Worm (Caenorhabditis elegans) whole organism, L1 larva: ENCODE results near the gene Y59H11AR.4.

Experiments used
- aha-1 ChIP-seq: fragments of 150-350 bp; optimal IDR thresholded peaks from 2 replicates; lab custom pipeline; 2014; ENCODE audit warnings: missing biosample characterization, missing genetic modification characterization
- alr-1 ChIP-seq: fragments of 200-800 bp; sonication (Bioruptor generic); optimal IDR thresholded peaks from 2 replicates; lab custom pipeline; 2018; ENCODE audit warnings: borderline replicate concordance, mild to moderate bottlenecking, missing genetic modification characterization, missing compliant biosample characterization
- ama-1 ChIP-seq: fragments of 150-350 bp; optimal IDR thresholded peaks from 2 replicates; lab custom pipeline; 2014
- ceh-82 ChIP-seq, 3 experiments: fragments of 150-350 bp in 1 of 3; sonication (generic microtip) in 2 of 3; optimal IDR thresholded peaks; 2 replicates each; lab custom pipeline; 2014 to 2017; ENCODE audit warnings: missing biosample characterization in 3 of 3, missing genetic modification characterization in 3 of 3
- ceh-88 ChIP-seq: fragments of 200-800 bp; sonication (Bioruptor generic); IDR thresholded peaks from 2 replicates; pipeline ENCODE4 v1.3.6; 2022; ENCODE audit warnings: missing genetic modification characterization, missing compliant biosample characterization
- ceh-90 ChIP-seq: sonication (generic microtip); optimal IDR thresholded peaks from 2 replicates; lab custom pipeline; 2016; ENCODE audit warnings: missing genetic modification characterization, missing compliant biosample characterization
- ces-1 ChIP-seq: fragments of 150-350 bp; optimal IDR thresholded peaks from 2 replicates; lab custom pipeline; 2014; ENCODE audit warnings: missing biosample characterization, missing genetic modification reagents, missing genetic modification characterization
- dpl-1 ChIP-seq, 3 experiments: fragments of 150-350 bp in 2 of 3; sonication (generic microtip) in 1 of 3; optimal IDR thresholded peaks; 2 replicates each; lab custom pipeline; 2014 to 2017; ENCODE audit warnings: missing biosample characterization in 3 of 3, missing genetic modification characterization in 3 of 3, missing genetic modification reagents in 3 of 3
- efl-3 ChIP-seq: fragments of 200-800 bp; sonication (Bioruptor generic); optimal IDR thresholded peaks from 2 replicates; lab custom pipeline; 2018; ENCODE audit warnings: mild to moderate bottlenecking, missing genetic modification characterization, missing compliant biosample characterization
- elt-2 ChIP-seq: sonication (generic microtip); optimal IDR thresholded peaks from 2 replicates; lab custom pipeline; 2016; ENCODE audit warnings: missing genetic modification characterization, mild to moderate bottlenecking, inconsistent platforms, missing compliant biosample characterization, missing genetic modification reagents
- elt-3 ChIP-seq, 6 experiments: fragments of 150-350 bp in 1 of 6; sonication (generic microtip); optimal IDR thresholded peaks; 2 replicates each; lab custom pipeline; 2017 to 2018; ENCODE audit warnings: missing biosample characterization in 6 of 6, missing genetic modification characterization in 6 of 6, inconsistent platforms in 1 of 6
- fkh-8 ChIP-seq: sonication (generic microtip); optimal IDR thresholded peaks from 2 replicates; lab custom pipeline; 2016; ENCODE audit warnings: mild to moderate bottlenecking, missing genetic modification characterization, missing compliant biosample characterization
- fos-1 ChIP-seq: fragments of 150-350 bp; optimal IDR thresholded peaks from 2 replicates; lab custom pipeline; 2014; ENCODE audit warnings: missing biosample characterization, missing genetic modification characterization
- hlh-17 ChIP-seq: fragments of 200-800 bp; sonication (Bioruptor generic); optimal IDR thresholded peaks from 2 replicates; lab custom pipeline; 2018; ENCODE audit warnings: missing genetic modification characterization, mild to moderate bottlenecking, missing compliant biosample characterization, moderate library complexity, borderline replicate concordance
- hlh-4 ChIP-seq: sonication (generic microtip); optimal IDR thresholded peaks from 2 replicates; lab custom pipeline; 2016; ENCODE audit warnings: mild to moderate bottlenecking, missing genetic modification characterization, missing compliant biosample characterization
- hpl-2 ChIP-seq: fragments of 150-350 bp; optimal IDR thresholded peaks from 2 replicates; lab custom pipeline; 2014; ENCODE audit warnings: missing biosample characterization, missing genetic modification reagents, missing genetic modification characterization
- lin-14 ChIP-seq: fragments of 200-800 bp; sonication (Bioruptor generic); optimal IDR thresholded peaks from 2 replicates; lab custom pipeline; 2018; ENCODE audit warnings: mild to moderate bottlenecking, missing genetic modification characterization, moderate library complexity, missing compliant biosample characterization
- lin-35 ChIP-seq, 2 experiments: fragments of 150-350 bp; optimal IDR thresholded peaks; 2 replicates each; lab custom pipeline; 2014; ENCODE audit warnings: missing biosample characterization in 2 of 2, missing genetic modification characterization in 2 of 2, missing genetic modification reagents in 2 of 2
- lin-39 ChIP-seq: fragments of 150-350 bp; optimal IDR thresholded peaks from 2 replicates; lab custom pipeline; 2014; ENCODE audit warnings: missing biosample characterization, missing genetic modification reagents, missing genetic modification characterization
- mdl-1 ChIP-seq, 2 experiments: fragments of 150-350 bp; optimal IDR thresholded peaks; 2 replicates each; lab custom pipeline; 2014 to 2017; ENCODE audit warnings: missing biosample characterization in 2 of 2, missing genetic modification characterization in 2 of 2, inconsistent platforms in 1 of 2
- mef-2 ChIP-seq: fragments of 150-350 bp; optimal IDR thresholded peaks from 2 replicates; lab custom pipeline; 2014; ENCODE audit warnings: missing biosample characterization, missing genetic modification characterization
- nhr-11 ChIP-seq: fragments of 150-350 bp; optimal IDR thresholded peaks from 2 replicates; lab custom pipeline; 2014; ENCODE audit warnings: missing biosample characterization, missing genetic modification characterization
- nhr-19 ChIP-seq: fragments of 200-800 bp; sonication (Bioruptor generic); conservative IDR thresholded peaks from 2 replicates; pipeline ENCODE4 v1.3.6; 2022; ENCODE audit warnings: missing genetic modification characterization, missing compliant biosample characterization
- nhr-237 ChIP-seq: fragments of 150-350 bp; optimal IDR thresholded peaks from 2 replicates; lab custom pipeline; 2014; ENCODE audit warnings: missing biosample characterization, missing genetic modification characterization
- nhr-28 ChIP-seq: fragments of 150-350 bp; optimal IDR thresholded peaks from 2 replicates; lab custom pipeline; 2014; ENCODE audit warnings: missing biosample characterization, missing genetic modification characterization
- nhr-84 ChIP-seq: sonication (generic microtip); optimal IDR thresholded peaks from 2 replicates; lab custom pipeline; 2017; ENCODE audit warnings: missing biosample characterization, missing genetic modification characterization
- pag-3 ChIP-seq: sonication (generic microtip); optimal IDR thresholded peaks from 2 replicates; lab custom pipeline; 2017; ENCODE audit warnings: missing genetic modification characterization, mild to moderate bottlenecking, missing compliant biosample characterization, antibody characterized with exemption, borderline replicate concordance; ENCODE audit not compliant: insufficient read depth
- rnt-1 ChIP-seq: sonication (generic microtip); optimal IDR thresholded peaks from 2 replicates; lab custom pipeline; 2016; ENCODE audit warnings: mild to moderate bottlenecking, missing genetic modification characterization, moderate library complexity, missing compliant biosample characterization
- skn-1 ChIP-seq: fragments of 150-350 bp; optimal IDR thresholded peaks from 2 replicates; lab custom pipeline; 2014; ENCODE audit warnings: missing biosample characterization, missing genetic modification characterization
- snpc-4 ChIP-seq: fragments of 150-350 bp; optimal IDR thresholded peaks from 2 replicates; lab custom pipeline; 2014; ENCODE audit warnings: missing biosample characterization, missing genetic modification characterization
- snu-23 ChIP-seq: sonication (generic microtip); optimal IDR thresholded peaks from 2 replicates; lab custom pipeline; 2016; ENCODE audit warnings: missing genetic modification characterization, missing compliant biosample characterization
- sox-4 ChIP-seq: sonication (generic microtip); optimal IDR thresholded peaks from 2 replicates; lab custom pipeline; 2016; ENCODE audit warnings: missing genetic modification characterization, missing compliant biosample characterization
- swsn-7 ChIP-seq: sonication (generic microtip); optimal IDR thresholded peaks from 2 replicates; lab custom pipeline; 2016; ENCODE audit warnings: missing genetic modification characterization, missing compliant biosample characterization
- tbx-2 ChIP-seq: sonication (generic microtip); optimal IDR thresholded peaks from 2 replicates; lab custom pipeline; 2016; ENCODE audit warnings: missing genetic modification characterization, missing compliant biosample characterization
- unc-130 ChIP-seq: fragments of 150-350 bp; optimal IDR thresholded peaks from 2 replicates; lab custom pipeline; 2017; ENCODE audit warnings: missing biosample characterization, missing genetic modification characterization, inconsistent platforms
- unc-30 ChIP-seq: sonication (generic microtip); optimal IDR thresholded peaks from 2 replicates; lab custom pipeline; 2017; ENCODE audit warnings: missing biosample characterization, missing genetic modification characterization
- unc-98 ChIP-seq: fragments of 200-800 bp; sonication (Bioruptor generic); IDR thresholded peaks from 2 replicates; pipeline ENCODE4 v1.3.6; 2022; ENCODE audit warnings: missing genetic modification characterization, missing compliant biosample characterization
- xbp-1 ChIP-seq: sonication (generic microtip); optimal IDR thresholded peaks from 2 replicates; lab custom pipeline; 2016; ENCODE audit warnings: missing genetic modification characterization, missing compliant biosample characterization
- ztf-11 ChIP-seq, 2 experiments: sonication (generic microtip); optimal IDR thresholded peaks; 2 replicates each; lab custom pipeline; 2016 to 2017; ENCODE audit warnings: missing genetic modification characterization in 2 of 2, missing biosample characterization in 1 of 2, missing compliant biosample characterization in 1 of 2
- ztf-4 ChIP-seq: fragments of 150-350 bp; optimal IDR thresholded peaks from 2 replicates; lab custom pipeline; 2014; ENCODE audit warnings: missing biosample characterization, missing genetic modification characterization

Y59H11AR.4 gene

DNA sequence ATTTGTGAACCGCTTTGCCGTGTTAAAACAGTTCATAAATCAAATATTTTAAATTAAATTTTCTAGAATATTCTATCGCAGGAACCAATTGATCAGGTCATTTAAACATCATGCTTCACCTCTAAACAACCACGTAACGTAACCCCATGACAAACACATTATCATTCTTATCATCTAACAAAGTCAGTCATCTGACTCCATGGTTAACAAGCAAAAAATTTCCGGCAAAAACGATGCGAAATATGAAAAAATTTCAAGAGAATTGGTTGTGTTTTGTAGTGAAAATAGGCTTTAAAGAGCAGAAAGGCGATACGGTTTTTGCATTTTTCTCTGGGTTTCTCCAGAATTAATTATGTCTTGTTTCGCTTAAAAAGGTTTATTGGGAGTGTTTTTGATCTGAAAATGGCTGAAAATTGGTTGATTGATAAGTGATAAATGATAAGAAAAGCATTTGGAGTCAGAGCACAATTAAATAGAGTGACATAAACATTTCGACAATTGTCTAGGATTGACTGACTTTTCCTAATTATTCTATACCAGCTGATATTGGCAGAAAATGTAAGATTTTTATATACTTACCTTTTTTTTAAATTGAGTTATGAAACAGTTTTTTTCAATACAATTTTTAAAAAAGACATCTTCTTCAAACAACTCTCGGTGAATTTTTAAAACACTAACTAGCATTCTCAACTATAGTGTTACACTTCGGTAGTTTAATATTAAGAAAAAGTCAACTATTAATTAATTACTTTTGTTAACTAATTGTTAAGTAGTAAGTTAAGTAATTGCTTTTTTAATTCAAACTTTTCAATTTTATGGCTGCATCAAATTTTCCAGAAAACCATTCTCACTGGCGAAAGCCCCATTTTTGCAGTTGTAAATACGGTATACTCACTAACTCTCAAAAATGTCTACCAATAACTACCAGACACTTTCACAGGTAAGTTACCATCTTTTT is 15.2 kb downstream of the Y59H11AR.4 start, which contains the start of gene catp-7 (continued):
- TF ChIP-seq tbx-2 (tag; lab: Kevin White, UChicago) (no peak), lin-39 (tag; lab: Kevin White, UChicago) (no peak), efl-3 (GFP tag; lab: Kevin White, UChicago) (no peak), nhr-19 (GFP tag; lab: Robert Waterston, UW) (no peak)

DNA sequence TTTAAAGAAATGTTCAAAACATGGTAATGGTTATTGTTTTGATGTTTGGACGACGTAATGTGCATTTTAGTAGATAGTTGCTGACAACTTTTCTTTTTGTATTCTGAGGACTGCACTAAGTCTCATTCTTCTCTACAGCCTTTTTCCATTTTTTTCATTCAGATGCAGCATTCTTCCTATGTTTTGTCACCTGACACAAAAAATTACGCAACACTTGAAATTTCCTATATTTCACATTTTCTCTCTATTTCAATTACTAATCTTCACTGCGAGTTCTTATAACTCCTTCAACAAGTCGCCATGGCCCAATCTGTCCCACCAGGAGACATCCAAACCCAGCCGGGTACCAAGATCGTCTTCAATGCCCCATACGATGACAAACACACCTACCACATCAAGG is 29.4 kb downstream of the Y59H11AR.4 start, which contains the start of gene Y59H11AM.1:
TSS of gene Y59H11AM.1 (plus strand) at position 301 of the 400 bp plus-strand sequence.
- TF ChIP-seq hpl-2, result no peak
- TF ChIP-seq swsn-7 (tag; lab: Kevin White, UChicago), result no peak
- no peak for TF ChIP-seq efl-3 (GFP tag; lab: Kevin White, UChicago)
- TF ChIP-seq fkh-8, result no peak
- no peak for TF ChIP-seq mef-2 (tag; lab: Kevin White, UChicago)
- TF ChIP-seq sox-4 (tag; lab: Kevin White, UChicago), result no peak
- TF ChIP-seq ceh-88 (GFP tag; lab: Robert Waterston, UW), result no peak
- TF ChIP-seq ztf-4, result no peak
- no peak for TF ChIP-seq elt-2 (tag; lab: Kevin White, UChicago)
- no peak for TF ChIP-seq pag-3 (tag; lab: Kevin White, UChicago)
- no peak for TF ChIP-seq ceh-82 (tag; optimal IDR thresholded peaks at IDR 0.05; lab: Kevin White, UChicago)
- no peak for TF ChIP-seq elt-3 (tag; optimal IDR thresholded peaks at IDR 0.05; lab: Kevin White, UChicago)
- TF ChIP-seq unc-30, result no peak
- TF ChIP-seq nhr-11 (tag; lab: Kevin White, UChicago), result no peak
- no peak for TF ChIP-seq ceh-90
- TF ChIP-seq, all 84 proteins: peak for 0

ce11 chrIV:8570719-8571118 is 29.8 kb downstream of the Y59H11AR.4 start:
- no peak for TF ChIP-seq hpl-2
- no peak for TF ChIP-seq nhr-84 (tag; lab: Kevin White, UChicago)
- TF ChIP-seq skn-1, result no peak
- TF ChIP-seq snpc-4 (tag; lab: Kevin White, UChicago), result no peak
- TF ChIP-seq ces-1 (GFP tag; lab: Kevin White, UChicago), result no peak
- TF ChIP-seq alr-1 (tag; lab: Kevin White, UChicago), result no peak
- TF ChIP-seq mdl-1 (tag; optimal IDR thresholded peaks at IDR 0.05; lab: Kevin White, UChicago), result no peak
- TF ChIP-seq fos-1 (tag; lab: Kevin White, UChicago), result no peak
- no peak for TF ChIP-seq rnt-1 (tag; lab: Kevin White, UChicago)
- no peak for TF ChIP-seq lin-14 (GFP tag; lab: Kevin White, UChicago)
- no peak for TF ChIP-seq dpl-1 (GFP tag; optimal IDR thresholded peaks at IDR 0.05; lab: Kevin White, UChicago)
- TF ChIP-seq, all 84 proteins: peak for 0

ce11 chrIV:8570253-8570652 is 30.3 kb downstream of the Y59H11AR.4 start, which contains the start of gene Y59H11AM.4:
TSS of gene Y59H11AM.4 (minus strand) at chrIV:8570353.
- TF ChIP-seq unc-98 (GFP tag; lab: Robert Waterston, UW) (no peak), nhr-28 (no peak), aha-1 (tag; lab: Kevin White, UChicago) (no peak), hlh-4 (no peak), hlh-17 (GFP tag; lab: Kevin White, UChicago) (no peak), rnt-1 (tag; lab: Kevin White, UChicago) (no peak), ama-1 (lab: Kevin White, UChicago) (no peak), nhr-237 (tag; lab: Kevin White, UChicago) (no peak), tbx-2 (tag; lab: Kevin White, UChicago) (no peak), unc-130 (tag; lab: Kevin White, UChicago) (no peak), xbp-1 (tag; lab: Kevin White, UChicago) (no peak), ztf-11 (tag; optimal IDR thresholded peaks at IDR 0.05; lab: Kevin White, UChicago) (no peak), snu-23 (GFP tag; lab: Kevin White, UChicago) (no peak), ceh-90 (no peak), lin-35 (GFP tag; optimal IDR thresholded peaks at IDR 0.05; lab: Kevin White, UChicago) (no peak)
